Worm (Caenorhabditis elegans) whole organism, L2 larva: ENCODE results near the gene Y57G11C.33.

Source experiments
- C34F6.9 ChIP-seq: fragments of 150-350 bp; optimal IDR thresholded peaks from 2 replicates; lab custom pipeline; 2014; ENCODE audit warnings: missing biosample characterization, missing genetic modification characterization
- F13H6.1 ChIP-seq: sonication (generic microtip); optimal IDR thresholded peaks from 2 replicates; lab custom pipeline; 2016; ENCODE audit warnings: missing genetic modification characterization, missing compliant biosample characterization
- Y55F3AM.14 ChIP-seq: fragments of 200-800 bp; sonication (Bioruptor generic); optimal IDR thresholded peaks from 2 replicates; lab custom pipeline; 2018; ENCODE audit warnings: mild to moderate bottlenecking, missing genetic modification characterization, missing compliant biosample characterization
- ZK546.5 ChIP-seq: sonication (generic microtip); optimal IDR thresholded peaks from 2 replicates; lab custom pipeline; 2017; ENCODE audit warnings: missing biosample characterization, missing genetic modification characterization
- alr-1 ChIP-seq: fragments of 150-350 bp; optimal IDR thresholded peaks from 2 replicates; lab custom pipeline; 2014; ENCODE audit warnings: missing biosample characterization, missing genetic modification characterization
- aly-2 ChIP-seq: fragments of 150-350 bp; optimal IDR thresholded peaks from 2 replicates; lab custom pipeline; 2014; ENCODE audit warnings: missing biosample characterization, missing genetic modification characterization
- ama-1 ChIP-seq: fragments of 150-350 bp; optimal IDR thresholded peaks from 2 replicates; lab custom pipeline; 2018; ENCODE audit warnings: inconsistent platforms
- ceh-82 ChIP-seq: fragments of 150-350 bp; optimal IDR thresholded peaks from 2 replicates; lab custom pipeline; 2014; ENCODE audit warnings: missing biosample characterization, missing genetic modification characterization
- crh-2 ChIP-seq: sonication (generic microtip); optimal IDR thresholded peaks from 2 replicates; lab custom pipeline; 2017; ENCODE audit warnings: missing biosample characterization, missing genetic modification characterization
- dmd-4 ChIP-seq: sonication (generic microtip); optimal IDR thresholded peaks from 2 replicates; lab custom pipeline; 2017; ENCODE audit warnings: missing biosample characterization, missing genetic modification characterization
- elt-1 ChIP-seq: fragments of 150-350 bp; optimal IDR thresholded peaks from 2 replicates; lab custom pipeline; 2014; ENCODE audit warnings: missing biosample characterization, missing genetic modification characterization
- fos-1 ChIP-seq: fragments of 150-350 bp; optimal IDR thresholded peaks from 2 replicates; lab custom pipeline; 2014; ENCODE audit warnings: missing biosample characterization, missing genetic modification characterization
- lin-11 ChIP-seq: fragments of 150-350 bp; sonication (generic microtip); optimal IDR thresholded peaks from 2 replicates; lab custom pipeline; 2014; ENCODE audit warnings: missing biosample characterization, missing genetic modification characterization, inconsistent platforms, mixed read lengths
- lin-13 ChIP-seq: fragments of 150-350 bp; optimal IDR thresholded peaks from 2 replicates; lab custom pipeline; 2014; ENCODE audit warnings: missing biosample characterization, missing genetic modification reagents, missing genetic modification characterization
- lin-39 ChIP-seq: fragments of 150-350 bp; optimal IDR thresholded peaks from 2 replicates; lab custom pipeline; 2014; ENCODE audit warnings: missing biosample characterization, missing genetic modification reagents, missing genetic modification characterization
- lsy-2 ChIP-seq, 2 experiments: fragments of 150-350 bp in 1 of 2; sonication (generic microtip) in 1 of 2; optimal IDR thresholded peaks; 2 replicates each; lab custom pipeline; 2014 to 2017; ENCODE audit warnings: missing biosample characterization in 2 of 2, missing genetic modification characterization in 2 of 2
- mab-5 ChIP-seq: fragments of 150-350 bp; optimal IDR thresholded peaks from 2 replicates; lab custom pipeline; 2014; ENCODE audit warnings: missing biosample characterization, missing genetic modification characterization
- mbf-1 ChIP-seq: sonication (generic microtip); optimal IDR thresholded peaks from 2 replicates; lab custom pipeline; 2017; ENCODE audit warnings: missing biosample characterization, missing genetic modification characterization
- mdl-1 ChIP-seq, 2 experiments: fragments of 150-350 bp in 1 of 2; sonication (generic microtip) in 1 of 2; optimal IDR thresholded peaks; 2 replicates each; lab custom pipeline; 2017; ENCODE audit warnings: missing biosample characterization in 2 of 2, missing genetic modification characterization in 2 of 2
- nhr-10 ChIP-seq: sonication (generic microtip); optimal IDR thresholded peaks from 2 replicates; lab custom pipeline; 2017; ENCODE audit warnings: missing biosample characterization, missing genetic modification characterization
- nhr-11 ChIP-seq: fragments of 150-350 bp; optimal IDR thresholded peaks from 2 replicates; lab custom pipeline; 2014; ENCODE audit warnings: missing biosample characterization, missing genetic modification characterization
- nhr-12 ChIP-seq: fragments of 150-350 bp; optimal IDR thresholded peaks from 2 replicates; lab custom pipeline; 2014; ENCODE audit warnings: missing biosample characterization, missing genetic modification characterization
- nhr-129 ChIP-seq: fragments of 150-350 bp; optimal IDR thresholded peaks from 2 replicates; lab custom pipeline; 2014; ENCODE audit warnings: missing biosample characterization, missing genetic modification characterization
- nhr-21 ChIP-seq: fragments of 150-350 bp; optimal IDR thresholded peaks from 2 replicates; lab custom pipeline; 2014; ENCODE audit warnings: missing biosample characterization, missing genetic modification characterization
- nhr-23 ChIP-seq: fragments of 150-350 bp; optimal IDR thresholded peaks from 2 replicates; lab custom pipeline; 2014; ENCODE audit warnings: missing biosample characterization, missing genetic modification reagents, missing genetic modification characterization
- nhr-237 ChIP-seq: fragments of 150-350 bp; optimal IDR thresholded peaks from 2 replicates; lab custom pipeline; 2014; ENCODE audit warnings: missing biosample characterization, missing genetic modification characterization
- nhr-6 ChIP-seq: fragments of 150-350 bp; optimal IDR thresholded peaks from 2 replicates; lab custom pipeline; 2014; ENCODE audit warnings: missing biosample characterization, missing genetic modification characterization
- nhr-77 ChIP-seq: fragments of 150-350 bp; optimal IDR thresholded peaks from 2 replicates; lab custom pipeline; 2014; ENCODE audit warnings: missing biosample characterization, missing genetic modification characterization
- peb-1 ChIP-seq: fragments of 150-350 bp; optimal IDR thresholded peaks from 2 replicates; lab custom pipeline; 2014; ENCODE audit warnings: missing biosample characterization, missing genetic modification characterization
- sem-4 ChIP-seq: fragments of 150-350 bp; optimal IDR thresholded peaks from 2 replicates; lab custom pipeline; 2014; ENCODE audit warnings: missing biosample characterization, missing genetic modification reagents, missing genetic modification characterization
- sma-3 ChIP-seq: sonication (generic microtip); optimal IDR thresholded peaks from 2 replicates; lab custom pipeline; 2016; ENCODE audit warnings: missing genetic modification reagents, missing genetic modification characterization, missing compliant biosample characterization
- sma-9 ChIP-seq, 2 experiments: fragments of 150-350 bp in 1 of 2; sonication (generic microtip) in 1 of 2; optimal IDR thresholded peaks; 2 replicates each; lab custom pipeline; 2014 to 2016; ENCODE audit warnings: missing genetic modification characterization in 2 of 2, mild to moderate bottlenecking in 1 of 2, missing biosample characterization in 1 of 2, missing compliant biosample characterization in 1 of 2, missing genetic modification reagents in 1 of 2, moderate library complexity in 1 of 2
- unc-39 ChIP-seq: fragments of 150-350 bp; optimal IDR thresholded peaks from 2 replicates; lab custom pipeline; 2014; ENCODE audit warnings: missing biosample characterization, missing genetic modification characterization
- unc-55 ChIP-seq: fragments of 150-350 bp; sonication (generic microtip); optimal IDR thresholded peaks from 3 replicates; lab custom pipeline; 2014; ENCODE audit warnings: missing biosample characterization, missing genetic modification reagents, missing genetic modification characterization
- unc-62 ChIP-seq: fragments of 150-350 bp; optimal IDR thresholded peaks from 2 replicates; lab custom pipeline; 2014; ENCODE audit warnings: missing biosample characterization, missing genetic modification reagents, missing genetic modification characterization
- zag-1 ChIP-seq: fragments of 150-350 bp; optimal IDR thresholded peaks from 2 replicates; lab custom pipeline; 2014; ENCODE audit warnings: missing biosample characterization, missing genetic modification characterization
- ztf-1 ChIP-seq: fragments of 200-800 bp; sonication (Bioruptor generic); conservative IDR thresholded peaks from 2 replicates; pipeline ENCODE4 v1.3.6; 2022; ENCODE audit warnings: missing genetic modification characterization, missing compliant biosample characterization
- ztf-11 ChIP-seq: sonication (generic microtip); optimal IDR thresholded peaks from 2 replicates; lab custom pipeline; 2017; ENCODE audit warnings: missing biosample characterization, missing genetic modification characterization
- ztf-4 ChIP-seq: fragments of 150-350 bp; optimal IDR thresholded peaks from 2 replicates; lab custom pipeline; 2014; ENCODE audit warnings: missing biosample characterization, missing genetic modification characterization

Gene Y57G11C.33

DNA sequence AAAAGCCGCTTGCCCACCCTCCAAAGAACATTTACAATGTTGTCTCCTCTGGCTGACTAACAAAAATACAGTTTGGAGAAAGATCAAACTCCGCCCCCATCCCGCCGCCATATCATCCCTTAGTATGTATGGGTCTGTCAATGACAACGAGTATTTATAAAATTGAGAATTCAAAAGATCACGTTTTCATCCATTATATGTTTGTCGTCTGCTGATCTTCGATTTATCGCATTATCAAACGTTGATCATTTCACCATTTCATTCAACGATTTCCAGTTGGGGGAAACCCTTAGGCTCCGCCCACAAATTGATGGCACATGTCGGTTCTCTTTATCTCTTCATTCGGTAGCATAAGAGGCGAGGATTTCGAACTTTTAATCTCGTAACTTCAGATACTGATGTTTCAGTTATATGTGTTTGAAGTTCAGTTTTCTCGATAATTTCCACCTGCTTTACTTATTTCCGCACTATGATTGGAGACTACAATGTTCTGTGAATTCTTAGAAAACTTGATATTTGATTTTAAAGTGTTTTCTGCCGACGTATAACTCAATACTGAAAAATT lies 42.6 kb upstream of the Y57G11C.33 start (continued):
- TF ChIP-seq ztf-1 (GFP tag; lab: Robert Waterston, UW) = no peak
- no peak for TF ChIP-seq unc-62 (GFP tag; lab: Kevin White, UChicago)
- TF ChIP-seq elt-1 (tag; lab: Kevin White, UChicago) = no peak
- no peak for TF ChIP-seq nhr-11 (tag; lab: Kevin White, UChicago)
- peak; percentile 35 for TF ChIP-seq ztf-4
- no peak for TF ChIP-seq mab-5 (tag; lab: Kevin White, UChicago)
- peak; percentile 94 for TF ChIP-seq sma-9 (GFP tag; optimal IDR thresholded peaks at IDR 0.05; lab: Kevin White, UChicago)
- TF ChIP-seq sma-9 (tag; optimal IDR thresholded peaks at IDR 0.05; lab: Kevin White, UChicago) = no peak
- TF ChIP-seq nhr-21 = peak; percentile 92
- TF ChIP-seq unc-39 = no peak
- TF ChIP-seq F13H6.1 (tag; lab: Kevin White, UChicago) = no peak
- no peak for TF ChIP-seq sem-4 (tag; lab: Kevin White, UChicago)
- TF ChIP-seq alr-1 (tag; lab: Kevin White, UChicago) = no peak
- no peak for TF ChIP-seq ceh-82 (tag; lab: Kevin White, UChicago)
- TF ChIP-seq mdl-1 (tag; optimal IDR thresholded peaks at IDR 0.05; lab: Kevin White, UChicago) = peak; percentile 31 to 32
- TF ChIP-seq peb-1 (tag; lab: Kevin White, UChicago) = no peak
- no peak for TF ChIP-seq C34F6.9 (tag; lab: Kevin White, UChicago)
- no peak for TF ChIP-seq nhr-77 (tag; lab: Kevin White, UChicago)
- TF ChIP-seq nhr-23 = no peak
- no peak for TF ChIP-seq zag-1
- TF ChIP-seq, all 48 proteins: peak for 14

DNA sequence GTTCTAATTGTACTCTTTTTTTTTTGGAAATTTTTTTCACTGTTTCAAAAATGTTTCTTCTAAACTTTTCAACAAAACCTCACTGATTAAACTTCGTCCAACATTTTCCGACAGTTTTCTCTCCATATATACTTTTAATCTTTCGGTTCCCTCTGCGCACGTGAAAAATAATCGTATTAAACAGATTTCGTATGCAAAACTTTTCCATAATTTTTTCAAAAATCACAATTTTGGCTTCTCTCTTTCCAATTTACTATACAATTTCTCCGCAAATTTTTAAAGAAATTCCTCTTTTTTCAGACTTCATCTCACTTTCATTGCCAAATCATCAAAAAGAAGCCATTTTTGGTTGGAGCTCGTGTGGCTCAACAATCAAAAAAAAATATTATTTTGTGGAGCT lies 40.6 kb upstream of the Y57G11C.33 start, which contains the start of gene dmd-6:
dmd-6 (plus strand) TSS at position 301 of the 400 bp plus-strand sequence.
- TF ChIP-seq sma-3 (GFP tag; lab: Kevin White, UChicago) = no peak
- no peak for TF ChIP-seq lin-13 (GFP tag; lab: Kevin White, UChicago)
- no peak for TF ChIP-seq elt-1 (tag; lab: Kevin White, UChicago)
- no peak for TF ChIP-seq peb-1 (tag; lab: Kevin White, UChicago)
- no peak for TF ChIP-seq sma-9 (GFP tag; optimal IDR thresholded peaks at IDR 0.05; lab: Kevin White, UChicago)
- no peak for TF ChIP-seq sma-9 (tag; optimal IDR thresholded peaks at IDR 0.05; lab: Kevin White, UChicago)
- no peak for TF ChIP-seq Y55F3AM.14
- no peak for TF ChIP-seq nhr-237 (tag; lab: Kevin White, UChicago)
- no peak for TF ChIP-seq alr-1 (tag; lab: Kevin White, UChicago)
- no peak for TF ChIP-seq ceh-82 (tag; lab: Kevin White, UChicago)
- no peak for TF ChIP-seq lsy-2 (tag; optimal IDR thresholded peaks at IDR 0.05; lab: Kevin White, UChicago)
- no peak for TF ChIP-seq nhr-6 (tag; lab: Kevin White, UChicago)
- no peak for TF ChIP-seq zag-1
- TF ChIP-seq lin-11 (tag; lab: Kevin White, UChicago) = no peak

DNA sequence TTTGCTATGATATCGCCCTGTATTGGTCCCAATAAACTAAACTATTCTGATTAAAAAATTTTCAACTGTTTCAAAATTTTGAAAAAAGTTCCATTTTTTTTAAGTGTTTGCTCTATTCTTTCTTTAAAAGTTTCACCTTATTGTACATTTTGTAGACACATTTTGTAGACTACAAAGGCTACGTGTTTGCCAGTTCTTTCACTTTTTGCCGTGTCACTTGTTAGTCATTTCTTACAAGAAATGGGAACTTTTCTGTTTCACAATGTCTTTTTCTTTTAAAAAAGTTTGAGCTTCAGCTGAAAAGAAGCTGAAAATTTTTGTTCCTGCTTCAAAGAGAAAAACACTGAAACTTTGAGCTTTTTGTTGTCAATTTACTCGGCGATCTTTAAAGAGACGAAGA lies 39.8 kb upstream of the Y57G11C.33 start:
- TF ChIP-seq unc-62 (GFP tag; lab: Kevin White, UChicago) = no peak
- peak; percentile 13 for TF ChIP-seq unc-55 (GFP tag; lab: Kevin White, UChicago)

DNA sequence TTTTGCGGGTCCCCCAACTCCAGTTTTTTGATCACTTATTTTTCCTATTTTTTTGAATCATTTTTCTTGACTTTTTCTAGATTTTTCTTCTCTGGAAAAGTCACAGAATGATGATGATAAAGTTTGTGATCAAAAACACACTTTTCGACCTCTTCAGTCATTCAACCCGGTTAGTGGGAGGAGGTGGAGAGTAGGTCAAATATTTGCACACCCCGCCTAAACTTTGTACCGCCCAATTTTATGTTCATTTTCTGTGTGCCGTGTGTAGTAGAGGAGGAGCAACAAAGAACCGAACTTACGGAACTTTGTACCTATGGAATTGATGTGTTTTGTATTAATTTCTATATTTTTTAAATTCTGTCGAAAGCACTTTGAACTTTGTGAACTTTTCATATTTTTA lies 39.4 kb upstream of the Y57G11C.33 start:
- TF ChIP-seq ztf-4 = no peak
- TF ChIP-seq alr-1 (tag; lab: Kevin White, UChicago) = no peak
- TF ChIP-seq C34F6.9 (tag; lab: Kevin White, UChicago) = no peak
- TF ChIP-seq ama-1 (lab: Kevin White, UChicago) = no peak
- no peak for TF ChIP-seq nhr-21
- TF ChIP-seq ZK546.5 (tag; lab: Kevin White, UChicago) = no peak
- no peak for TF ChIP-seq nhr-10 (tag; lab: Kevin White, UChicago)
- TF ChIP-seq mbf-1 (tag; lab: Kevin White, UChicago) = no peak
- no peak for TF ChIP-seq elt-1 (tag; lab: Kevin White, UChicago)
- TF ChIP-seq aly-2 = no peak
- TF ChIP-seq crh-2 = no peak
- TF ChIP-seq lin-11 (tag; lab: Kevin White, UChicago) = no peak
- peak; percentile 38 for TF ChIP-seq sma-9 (GFP tag; optimal IDR thresholded peaks at IDR 0.05; lab: Kevin White, UChicago)
- TF ChIP-seq sma-9 (tag; optimal IDR thresholded peaks at IDR 0.05; lab: Kevin White, UChicago) = no peak
- TF ChIP-seq nhr-129 = peak; percentile 11
- TF ChIP-seq F13H6.1 (tag; lab: Kevin White, UChicago) = peak; percentile 44
- no peak for TF ChIP-seq unc-55 (GFP tag; lab: Kevin White, UChicago)
- no peak for TF ChIP-seq ztf-11
- no peak for TF ChIP-seq fos-1
- TF ChIP-seq lin-39 (tag; lab: Kevin White, UChicago) = no peak
- no peak for TF ChIP-seq nhr-12 (tag; lab: Kevin White, UChicago)
- TF ChIP-seq dmd-4 = no peak
- TF ChIP-seq, all 48 proteins: peak for 3
